Worm (Caenorhabditis elegans) whole organism, young adult: ENCODE results near the gene srd-31.
A peak's percentile ranks its signal among the peaks of the same experiment; 100 is the strongest.

ENCODE experiments used
- D2030.7 ChIP-seq: fragments of 200-800 bp; sonication (Bioruptor generic); IDR thresholded peaks from 2 replicates; pipeline ENCODE4 v1.3.6; 2022; ENCODE audit warnings: missing genetic modification reagents, missing genetic modification characterization, missing compliant biosample characterization
- F23B12.7 ChIP-seq: sonication (generic microtip); optimal IDR thresholded peaks from 2 replicates; lab custom pipeline; 2017; ENCODE audit warnings: missing genetic modification characterization, mild to moderate bottlenecking, missing compliant biosample characterization, antibody characterized with exemption, moderate library complexity; ENCODE audit not compliant: insufficient read depth
- F49E8.2 ChIP-seq: sonication (generic microtip); optimal IDR thresholded peaks from 3 replicates; lab custom pipeline; 2017; ENCODE audit warnings: missing genetic modification characterization, mild to moderate bottlenecking, missing compliant biosample characterization, antibody characterized with exemption, moderate library complexity; ENCODE audit not compliant: insufficient read depth
- F57A8.1 ChIP-seq: fragments of 200-800 bp; sonication (Bioruptor generic); optimal IDR thresholded peaks from 2 replicates; lab custom pipeline; 2018; ENCODE audit warnings: mild to moderate bottlenecking, missing genetic modification characterization, moderate library complexity, missing compliant biosample characterization
- akir-1 ChIP-seq: fragments of 200-800 bp; sonication (Bioruptor generic); optimal IDR thresholded peaks from 2 replicates; lab custom pipeline; 2018; ENCODE audit warnings: mild to moderate bottlenecking, missing genetic modification characterization, moderate library complexity, missing compliant biosample characterization
- ama-1 ChIP-seq, 3 experiments: fragments of 150-350 bp in 1 of 3; sonication (generic microtip) in 2 of 3; optimal IDR thresholded peaks; 2 replicates each; lab custom pipeline; 2014 to 2018; ENCODE audit warnings: missing biosample characterization in 2 of 3, missing genetic modification characterization in 2 of 3, missing genetic modification reagents in 2 of 3
- aptf-2 ChIP-seq: fragments of 200-800 bp; sonication (Bioruptor generic); conservative IDR thresholded peaks from 2 replicates; pipeline ENCODE4 v1.3.6; 2022; ENCODE audit warnings: missing genetic modification reagents, missing genetic modification characterization, missing compliant biosample characterization
- attf-5 ChIP-seq: fragments of 200-800 bp; sonication (Bioruptor generic); optimal IDR thresholded peaks from 2 replicates; lab custom pipeline; 2018; ENCODE audit warnings: mild to moderate bottlenecking, missing genetic modification characterization, missing compliant biosample characterization
- ceh-27 ChIP-seq: fragments of 200-800 bp; sonication (Bioruptor generic); optimal IDR thresholded peaks from 2 replicates; lab custom pipeline; 2018; ENCODE audit warnings: mild to moderate bottlenecking, missing genetic modification characterization, moderate library complexity, missing compliant biosample characterization
- ceh-58 ChIP-seq: fragments of 200-800 bp; sonication (Bioruptor generic); IDR thresholded peaks from 2 replicates; pipeline ENCODE4 v1.3.6; 2022; ENCODE audit warnings: missing genetic modification characterization, missing compliant biosample characterization
- ceh-79 ChIP-seq: sonication (generic microtip); optimal IDR thresholded peaks from 2 replicates; lab custom pipeline; 2017; ENCODE audit warnings: mild to moderate bottlenecking, missing genetic modification characterization, missing compliant biosample characterization
- dox-1 ChIP-seq: fragments of 200-800 bp; sonication (Bioruptor generic); IDR thresholded peaks from 2 replicates; pipeline ENCODE4 v1.3.6; 2022; ENCODE audit warnings: missing genetic modification reagents, missing genetic modification characterization, missing compliant biosample characterization
- dpl-1 ChIP-seq: fragments of 150-350 bp; optimal IDR thresholded peaks from 2 replicates; lab custom pipeline; 2014; ENCODE audit warnings: missing biosample characterization, missing genetic modification reagents, missing genetic modification characterization
- efl-1 ChIP-seq: fragments of 150-350 bp; optimal IDR thresholded peaks from 2 replicates; lab custom pipeline; 2014; ENCODE audit warnings: missing biosample characterization, missing genetic modification reagents, missing genetic modification characterization
- fkh-3 ChIP-seq: sonication (generic microtip); optimal IDR thresholded peaks from 2 replicates; lab custom pipeline; 2016; ENCODE audit warnings: mild to moderate bottlenecking, missing genetic modification characterization, missing compliant biosample characterization
- hmg-1.2 ChIP-seq: fragments of 200-800 bp; sonication (Bioruptor generic); IDR thresholded peaks from 2 replicates; pipeline ENCODE4 v1.3.6; 2022; ENCODE audit warnings: missing genetic modification reagents, missing genetic modification characterization, missing compliant biosample characterization
- hmg-20 ChIP-seq: fragments of 200-800 bp; sonication (Bioruptor generic); IDR thresholded peaks from 2 replicates; pipeline ENCODE4 v1.3.6; 2022; ENCODE audit warnings: missing genetic modification reagents, missing genetic modification characterization, missing compliant biosample characterization
- hrde-1 ChIP-seq: sonication (generic microtip); optimal IDR thresholded peaks from 2 replicates; lab custom pipeline; 2016; ENCODE audit warnings: missing genetic modification characterization, mild to moderate bottlenecking, missing compliant biosample characterization, moderate library complexity, missing genotype, missing genetic modification reagents, borderline replicate concordance
- let-526 ChIP-seq: fragments of 200-800 bp; sonication (Bioruptor generic); IDR thresholded peaks from 2 replicates; pipeline ENCODE4 v1.3.6; 2022; ENCODE audit warnings: missing genetic modification reagents, missing genetic modification characterization, missing compliant biosample characterization
- lin-35 ChIP-seq, 3 experiments: fragments of 150-350 bp in 2 of 3; sonication (generic microtip) in 1 of 3; optimal IDR thresholded peaks; 2 replicates each; lab custom pipeline; 2014 to 2018; ENCODE audit warnings: missing biosample characterization in 3 of 3, missing genetic modification characterization in 3 of 3, missing genetic modification reagents in 3 of 3
- lin-54 ChIP-seq: fragments of 200-800 bp; sonication (Bioruptor generic); optimal IDR thresholded peaks from 2 replicates; lab custom pipeline; 2018; ENCODE audit warnings: mild to moderate bottlenecking, missing genetic modification characterization, missing compliant biosample characterization
- lsl-1 ChIP-seq: fragments of 200-800 bp; sonication (Bioruptor generic); optimal IDR thresholded peaks from 2 replicates; lab custom pipeline; 2018; ENCODE audit warnings: mild to moderate bottlenecking, missing genetic modification characterization, moderate library complexity, missing compliant biosample characterization
- madf-10 ChIP-seq: sonication (generic microtip); optimal IDR thresholded peaks from 2 replicates; lab custom pipeline; 2016; ENCODE audit warnings: mild to moderate bottlenecking, missing genetic modification characterization, missing compliant biosample characterization
- madf-6 ChIP-seq: fragments of 200-800 bp; sonication (Bioruptor generic); IDR thresholded peaks from 2 replicates; pipeline ENCODE4 v1.3.6; 2022; ENCODE audit warnings: missing genetic modification reagents, missing genetic modification characterization, missing compliant biosample characterization
- mcd-1 ChIP-seq: fragments of 200-800 bp; sonication (Bioruptor generic); IDR thresholded peaks from 2 replicates; pipeline ENCODE4 v1.3.6; 2022; ENCODE audit warnings: missing genetic modification reagents, missing genetic modification characterization, missing compliant biosample characterization
- mxl-1 ChIP-seq: sonication (generic microtip); optimal IDR thresholded peaks from 2 replicates; lab custom pipeline; 2016; ENCODE audit warnings: missing genetic modification characterization, missing compliant biosample characterization
- nhr-120 ChIP-seq: fragments of 200-800 bp; sonication (Bioruptor generic); IDR thresholded peaks from 2 replicates; pipeline ENCODE4 v1.3.6; 2022; ENCODE audit warnings: missing genetic modification characterization, missing compliant biosample characterization
- nhr-179 ChIP-seq: sonication (generic microtip); optimal IDR thresholded peaks from 2 replicates; lab custom pipeline; 2016; ENCODE audit warnings: mild to moderate bottlenecking, missing genetic modification characterization, missing compliant biosample characterization
- nhr-80 ChIP-seq: sonication (generic microtip); optimal IDR thresholded peaks from 2 replicates; lab custom pipeline; 2016; ENCODE audit warnings: missing genetic modification characterization, missing compliant biosample characterization
- repo-1 ChIP-seq: sonication (generic microtip); optimal IDR thresholded peaks from 2 replicates; lab custom pipeline; 2017; ENCODE audit warnings: mild to moderate bottlenecking, missing genetic modification characterization, missing compliant biosample characterization
- snpc-1.1 ChIP-seq: sonication (generic microtip); optimal IDR thresholded peaks from 2 replicates; lab custom pipeline; 2017; ENCODE audit warnings: missing genetic modification characterization, mild to moderate bottlenecking, missing compliant biosample characterization, antibody characterized with exemption, moderate library complexity, missing genotype, missing genetic modification reagents; ENCODE audit not compliant: insufficient read depth
- snpc-1.3 ChIP-seq: sonication (generic microtip); optimal IDR thresholded peaks from 2 replicates; lab custom pipeline; 2017; ENCODE audit warnings: missing genetic modification characterization, mild to moderate bottlenecking, missing compliant biosample characterization, antibody characterized with exemption, moderate library complexity, missing genotype, missing genetic modification reagents; ENCODE audit not compliant: insufficient read depth
- snpc-3.4 ChIP-seq: sonication (generic microtip); optimal IDR thresholded peaks from 2 replicates; lab custom pipeline; 2017; ENCODE audit warnings: missing genetic modification characterization, mild to moderate bottlenecking, missing compliant biosample characterization, antibody characterized with exemption, moderate library complexity, missing genotype, missing genetic modification reagents
- snpc-4 ChIP-seq, 5 experiments: fragments of 150-350 bp in 1 of 5; sonication (generic microtip) in 4 of 5; optimal IDR thresholded peaks; 2 replicates each; lab custom pipeline; 2014 to 2018; ENCODE audit warnings: missing genetic modification characterization in 5 of 5, missing biosample characterization in 3 of 5, antibody characterized with exemption in 2 of 5, mild to moderate bottlenecking in 2 of 5, missing compliant biosample characterization in 2 of 5, missing genotype in 2 of 5, moderate library complexity in 2 of 5, missing genetic modification reagents in 1 of 5
- somi-1 ChIP-seq: fragments of 200-800 bp; sonication (Bioruptor generic); optimal IDR thresholded peaks from 2 replicates; lab custom pipeline; 2018; ENCODE audit warnings: mild to moderate bottlenecking, missing genetic modification characterization, missing compliant biosample characterization
- unc-62 ChIP-seq: fragments of 150-350 bp; optimal IDR thresholded peaks from 2 replicates; lab custom pipeline; 2014; ENCODE audit warnings: missing biosample characterization, missing genetic modification reagents, missing genetic modification characterization
- ztf-18 ChIP-seq: sonication (generic microtip); optimal IDR thresholded peaks from 2 replicates; lab custom pipeline; 2016; ENCODE audit warnings: missing genotype, mild to moderate bottlenecking, missing genetic modification characterization, missing compliant biosample characterization
- ztf-22 ChIP-seq: fragments of 200-800 bp; sonication (Bioruptor generic); optimal IDR thresholded peaks from 2 replicates; lab custom pipeline; 2018; ENCODE audit warnings: mild to moderate bottlenecking, missing genetic modification characterization, moderate library complexity, missing compliant biosample characterization
- ztf-25 ChIP-seq: fragments of 200-800 bp; sonication (Bioruptor generic); IDR thresholded peaks from 2 replicates; pipeline ENCODE4 v1.3.6; 2022; ENCODE audit warnings: missing genetic modification reagents, missing genetic modification characterization, missing compliant biosample characterization

Gene srd-31

DNA sequence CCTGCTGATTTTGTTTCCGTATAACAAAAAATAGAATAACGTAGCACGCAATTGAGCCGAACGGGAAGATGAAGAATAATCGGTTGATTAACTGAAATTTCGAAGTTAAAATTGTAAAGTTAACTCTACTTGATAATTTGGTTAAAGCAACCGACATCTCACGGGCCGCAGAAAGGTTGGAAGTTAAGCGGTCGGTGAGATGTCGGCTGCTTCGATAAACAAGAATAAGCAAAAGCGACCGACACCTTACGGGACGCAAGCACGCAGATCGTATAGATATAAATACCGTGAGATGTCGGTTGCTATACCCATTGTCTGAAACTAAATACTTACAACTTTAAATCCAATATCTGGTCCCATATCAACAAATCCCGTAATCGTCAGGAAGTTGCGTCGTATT, 39.4 kb downstream of the srd-31 start (continued):
- TF ChIP-seq ceh-79 (tag; lab: Kevin White, UChicago) (no peak), madf-10 (tag; lab: Kevin White, UChicago) (no peak), repo-1 (tag; lab: Kevin White, UChicago) (no peak)

DNA sequence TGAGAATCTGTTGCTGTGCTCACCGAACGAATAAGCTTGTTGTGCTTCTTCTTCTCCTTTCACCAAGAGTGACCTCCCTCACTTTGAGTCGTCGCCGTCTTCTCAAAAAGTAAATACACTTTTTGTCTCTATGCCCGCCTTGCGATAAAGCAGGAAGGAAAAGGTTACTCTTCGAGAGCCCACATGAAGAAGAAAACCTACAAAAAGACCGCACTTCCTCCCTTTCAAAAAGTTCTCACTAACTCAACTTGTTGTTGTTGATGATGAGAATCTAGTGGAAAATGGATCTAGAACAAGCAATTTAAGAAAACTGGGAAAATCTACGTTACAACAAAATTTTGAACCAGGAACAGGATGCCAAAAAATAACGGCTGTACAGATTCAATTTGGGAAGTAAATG, 44.1 kb downstream of the srd-31 start, which contains the start of gene C50E3.6:
Gene C50E3.6, minus strand, starts transcription at position 101 of the 400 bp plus-strand sequence.
- no peak for TF ChIP-seq nhr-80 (tag; lab: Kevin White, UChicago)
- TF ChIP-seq efl-1 (GFP tag; lab: Kevin White, UChicago): no peak
- no peak for TF ChIP-seq nhr-179
- TF ChIP-seq ztf-25: no peak
- no peak for TF ChIP-seq somi-1 (GFP tag; lab: Kevin White, UChicago)
- no peak for TF ChIP-seq D2030.7 (GFP tag; lab: Robert Waterston, UW)
- TF ChIP-seq F57A8.1 (GFP tag; lab: Kevin White, UChicago): no peak
- no peak for TF ChIP-seq dpl-1 (GFP tag; lab: Kevin White, UChicago)
- no peak for TF ChIP-seq hmg-1.2 (GFP tag; lab: Robert Waterston, UW)
- no peak for TF ChIP-seq nhr-120 (GFP tag; lab: Robert Waterston, UW)
- TF ChIP-seq hmg-20 (GFP tag; lab: Robert Waterston, UW): no peak
- no peak for TF ChIP-seq fkh-3
- TF ChIP-seq mxl-1: no peak
- no peak for TF ChIP-seq F49E8.2 (tag; lab: Kevin White, UChicago)
- TF ChIP-seq ceh-58 (GFP tag; lab: Robert Waterston, UW): no peak
- no peak for TF ChIP-seq hrde-1 (tag; lab: Kevin White, UChicago)
- no peak for TF ChIP-seq unc-62 (GFP tag; lab: Kevin White, UChicago)

- TF ChIP-seq let-526 (GFP tag; lab: Robert Waterston, UW): no peak
- TF ChIP-seq lin-35 (GFP tag; optimal IDR thresholded peaks at IDR 0.05; lab: Kevin White, UChicago): peak in 1 of 3 experiments; percentile 50
- TF ChIP-seq ztf-22: no peak
- peak; percentile 91 for TF ChIP-seq attf-5
- TF ChIP-seq snpc-1.3 (tag; lab: Kevin White, UChicago): peak; percentile 60
- TF ChIP-seq dox-1: 0 out of 2 replicates have a peak, but pooled peaks have one; percentile 27
- peak; percentile 45 for TF ChIP-seq F23B12.7
- peak; percentile 35 for TF ChIP-seq snpc-3.4 (tag; lab: Kevin White, UChicago)
- peak; percentile 98 for TF ChIP-seq hmg-1.2 (GFP tag; lab: Robert Waterston, UW)
- TF ChIP-seq lsl-1 (GFP tag; lab: Kevin White, UChicago): peak; percentile 28
- peak; percentile 60 for TF ChIP-seq madf-6 (GFP tag; lab: Robert Waterston, UW)
- peak; percentile 95 for TF ChIP-seq mcd-1
- no peak for TF ChIP-seq snpc-4 (GFP tag; optimal IDR thresholded peaks at IDR 0.05; lab: Kevin White, UChicago)
- TF ChIP-seq snpc-4 (tag; optimal IDR thresholded peaks at IDR 0.05; lab: Kevin White, UChicago): peak in 3 of 4 experiments; percentile 12 to 34 (median 18)
- TF ChIP-seq ztf-18: peak; percentile 29
- TF ChIP-seq ceh-27 (GFP tag; lab: Kevin White, UChicago): no peak
- TF ChIP-seq aptf-2 (GFP tag; lab: Robert Waterston, UW): no peak
- no peak for TF ChIP-seq ama-1 (optimal IDR thresholded peaks at IDR 0.05; lab: Kevin White, UChicago)
- no peak for TF ChIP-seq ama-1 (GFP tag; optimal IDR thresholded peaks at IDR 0.05; lab: Kevin White, UChicago)
- TF ChIP-seq lin-54: peak; percentile 30
- peak; percentile 12 for TF ChIP-seq snpc-1.1 (tag; lab: Kevin White, UChicago)
- TF ChIP-seq akir-1: no peak
- TF ChIP-seq, all 124 proteins: peak for 14
These were observed 46.9 kb downstream of the srd-31 start, which contains the start of the genes F19F10.11 and C50E3.5 for ce11 chrV:7587637-7588036. TSS of gene F19F10.11 (minus strand) at chrV:7587704. TSS of gene C50E3.5 (plus strand) at chrV:7587996.
